Fruit fly (Drosophila melanogaster): ENCODE measurements around the gene Gr98c.

Gr98c gene

DNA sequence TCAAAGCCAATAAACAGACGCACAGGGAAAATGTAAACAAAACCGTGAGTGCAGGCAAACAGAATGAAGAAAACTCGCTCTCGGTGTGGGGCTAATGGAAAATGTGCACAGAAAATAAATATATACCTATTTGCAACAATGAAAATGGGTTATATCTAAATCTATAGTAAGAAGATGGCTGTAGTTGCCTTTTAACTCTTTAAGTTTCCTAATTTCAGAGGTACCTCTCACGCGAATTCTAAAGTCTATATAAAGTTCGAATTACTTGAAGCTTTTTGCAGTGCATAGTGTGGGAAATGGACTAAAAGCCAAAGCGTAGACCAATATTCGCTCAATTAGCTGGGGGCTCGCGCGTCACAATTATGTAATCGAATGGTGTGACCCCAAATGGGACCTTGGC, 10.7 kb downstream of the Gr98c start:
- TF ChIP-seq N (GFP tag; optimal IDR thresholded peaks at IDR 0.05) (no peak), sv (GFP tag; optimal IDR thresholded peaks at IDR 0.05) (peak; percentile 26), rgr (GFP tag; optimal IDR thresholded peaks at IDR 0.05) (peak; percentile 18)

DNA sequence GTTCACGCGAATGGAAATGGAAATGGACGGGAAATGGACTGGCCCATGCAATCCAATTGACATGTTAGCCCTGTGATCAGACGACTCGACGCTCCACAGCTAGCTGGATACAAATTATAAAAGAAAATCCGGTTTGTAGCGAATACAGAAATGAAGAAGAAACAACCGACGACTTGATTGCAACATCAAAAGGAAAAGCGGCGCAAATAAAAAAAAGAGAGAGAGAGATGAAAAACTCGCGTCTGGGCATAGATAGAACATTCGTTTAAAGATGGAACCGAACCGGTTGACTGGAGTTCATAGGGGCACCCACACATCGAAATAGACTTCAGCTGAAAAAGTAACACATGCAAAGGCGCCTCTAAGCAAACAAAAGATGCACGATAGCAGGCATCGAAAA, 11.6 kb downstream of the Gr98c start:
- TF ChIP-seq Mio (GFP tag; optimal IDR thresholded peaks at IDR 0.05) (no peak), Rel (GFP tag; optimal IDR thresholded peaks at IDR 0.05) (no peak), Rel (tag; optimal IDR thresholded peaks at IDR 0.05) (no peak), dsf (GFP tag; optimal IDR thresholded peaks at IDR 0.05; ENCODE audit: borderline replicate concordance) (no peak), N (GFP tag; optimal IDR thresholded peaks at IDR 0.05) (no peak), CG32264 (GFP tag; optimal IDR thresholded peaks at IDR 0.05) (no peak), jim (GFP tag; optimal IDR thresholded peaks at IDR 0.05) (no peak), Hr78 (GFP tag; optimal IDR thresholded peaks at IDR 0.05) (no peak)

DNA sequence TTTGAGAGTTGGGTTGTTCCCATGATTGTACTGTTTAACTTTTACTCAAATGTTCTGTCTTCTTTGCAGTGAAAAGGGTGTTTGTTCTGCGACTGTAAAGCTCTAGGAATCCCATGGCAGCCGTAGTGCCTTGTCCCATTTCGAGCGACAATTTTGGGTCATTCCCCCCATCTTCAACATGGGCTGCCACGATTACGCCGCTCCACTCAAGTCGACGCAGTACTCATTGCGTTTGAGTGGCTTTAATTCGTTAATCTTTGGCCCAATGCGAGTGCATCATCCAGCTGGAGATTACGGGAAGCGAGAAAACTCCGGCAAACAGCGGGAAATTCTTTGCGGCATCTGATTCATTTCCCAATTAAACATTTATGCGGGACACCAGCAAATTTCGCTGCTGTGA, 12.2 kb downstream of the Gr98c start:
- no peak for TF ChIP-seq HLH106 (tag; optimal IDR thresholded peaks at IDR 0.05)
- no peak for TF ChIP-seq Rel (GFP tag; optimal IDR thresholded peaks at IDR 0.05)
- TF ChIP-seq Rel (tag; optimal IDR thresholded peaks at IDR 0.05): peak; percentile 84
- TF ChIP-seq fru (GFP tag; optimal IDR thresholded peaks at IDR 0.05): no peak

DNA sequence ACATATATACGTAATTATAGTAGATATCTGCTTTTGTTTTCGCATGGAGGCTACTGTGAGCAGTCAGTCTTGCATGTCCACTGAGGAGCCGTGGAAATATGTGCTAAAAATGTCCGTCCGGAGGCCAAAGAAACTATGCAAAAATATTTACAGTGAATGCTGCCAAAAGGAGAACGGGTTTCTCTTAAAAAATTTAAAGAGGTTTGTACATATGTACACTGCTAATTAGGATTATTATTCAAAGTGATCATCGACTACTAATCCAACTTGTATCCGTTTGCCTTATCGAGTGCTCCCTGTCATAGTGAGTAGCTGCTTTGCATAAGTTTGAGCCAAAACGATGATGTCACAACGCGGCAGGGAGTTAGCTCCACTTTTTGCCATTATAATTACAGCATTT, 12.7 kb downstream of the Gr98c start:
- TF ChIP-seq CG9705 (GFP tag; optimal IDR thresholded peaks at IDR 0.05): peak; percentile 22
- TF ChIP-seq h (GFP tag; optimal IDR thresholded peaks at IDR 0.05): peak; percentile 74
- peak; percentile 41 for TF ChIP-seq dmrt93B (GFP tag; optimal IDR thresholded peaks at IDR 0.05)
- TF ChIP-seq Vsx2 (GFP tag; optimal IDR thresholded peaks at IDR 0.05; ENCODE audit: partially characterized antibody): no peak
- TF ChIP-seq fru (GFP tag; optimal IDR thresholded peaks at IDR 0.05): peak; percentile 61
- TF ChIP-seq Sp1 (GFP tag; optimal IDR thresholded peaks at IDR 0.05): peak; percentile 24
- peak; percentile 49 for TF ChIP-seq psq (GFP tag; optimal IDR thresholded peaks at IDR 0.05)
- peak; percentile 13 for TF ChIP-seq woc (GFP tag; optimal IDR thresholded peaks at IDR 0.05)
- peak; percentile 35 for TF ChIP-seq rgr (GFP tag; optimal IDR thresholded peaks at IDR 0.05)
- peak; percentile 63 for TF ChIP-seq ey (GFP tag; optimal IDR thresholded peaks at IDR 0.05)
- TF ChIP-seq N (GFP tag; optimal IDR thresholded peaks at IDR 0.05): no peak
- peak; percentile 61 for TF ChIP-seq br (GFP tag; optimal IDR thresholded peaks at IDR 0.05)
- no peak for TF ChIP-seq Abd-B (GFP tag; optimal IDR thresholded peaks at IDR 0.05)
- no peak for TF ChIP-seq tai (GFP tag; optimal IDR thresholded peaks at IDR 0.05)
- TF ChIP-seq HLH106 (tag; optimal IDR thresholded peaks at IDR 0.05): peak; percentile 66
- peak in 1 of 2 experiments; percentile 62 for TF ChIP-seq foxo (GFP tag; optimal IDR thresholded peaks at IDR 0.05)
- peak; percentile 12 for TF ChIP-seq OdsH (GFP tag; optimal IDR thresholded peaks at IDR 0.05)
- TF ChIP-seq sv (GFP tag; optimal IDR thresholded peaks at IDR 0.05): peak; percentile 23

DNA sequence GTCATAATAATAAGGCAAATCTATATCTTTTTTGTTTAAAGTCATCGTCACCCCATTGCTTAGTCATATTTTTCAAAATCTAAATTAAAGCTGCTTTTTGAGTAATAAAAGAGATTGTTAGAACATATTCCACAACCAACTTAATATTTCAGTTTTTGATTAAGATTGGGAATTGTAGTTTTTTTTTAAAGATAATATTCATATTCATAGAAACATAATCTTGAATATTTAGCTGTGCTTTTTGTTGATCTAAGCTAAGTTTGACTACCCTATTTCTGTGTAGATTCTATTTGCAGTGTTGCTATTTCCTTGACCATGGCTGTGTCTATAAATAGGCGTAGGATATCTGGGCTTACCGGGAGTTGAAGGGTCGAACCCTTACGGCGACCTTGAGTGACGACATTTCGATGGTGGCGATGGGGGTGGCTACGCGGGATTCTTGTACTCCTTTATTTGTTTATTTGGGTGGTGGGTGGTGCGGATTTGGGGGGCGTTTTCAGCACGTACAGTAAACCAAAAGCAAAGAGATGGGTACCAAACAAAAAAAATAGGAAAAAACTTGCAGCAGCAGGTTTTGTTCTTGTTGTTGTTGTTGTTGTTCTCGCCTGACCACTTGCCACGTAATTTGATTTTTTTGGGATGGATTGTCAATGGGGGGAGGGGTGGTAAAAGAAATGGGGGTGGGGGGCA, 13.9 kb downstream of the Gr98c start:
- TF ChIP-seq Dif (GFP tag; optimal IDR thresholded peaks at IDR 0.05; ENCODE audit: partially characterized antibody) (no peak), dl (GFP tag; optimal IDR thresholded peaks at IDR 0.05; ENCODE audit: insufficient read depth in 1 of 2, partially characterized antibody in 2 of 2) (no peak), foxo (GFP tag; optimal IDR thresholded peaks at IDR 0.05) (no peak), OdsH (GFP tag; optimal IDR thresholded peaks at IDR 0.05) (no peak), lola (GFP tag; optimal IDR thresholded peaks at IDR 0.05) (no peak), CG9705 (GFP tag; optimal IDR thresholded peaks at IDR 0.05) (no peak), dmrt93B (GFP tag; optimal IDR thresholded peaks at IDR 0.05) (no peak), woc (GFP tag; optimal IDR thresholded peaks at IDR 0.05) (no peak), pan (optimal IDR thresholded peaks at IDR 0.05) (no peak), N (GFP tag; optimal IDR thresholded peaks at IDR 0.05) (no peak), Vsx2 (GFP tag; optimal IDR thresholded peaks at IDR 0.05; ENCODE audit: partially characterized antibody) (no peak), CrebA (GFP tag; optimal IDR thresholded peaks at IDR 0.05; ENCODE audit: borderline replicate concordance) (no peak)
